Worm (Caenorhabditis elegans) whole organism, L3 larva: ENCODE measurements around the gene clec-225.

Source experiments
- R02D3.7 ChIP-seq: fragments of 150-350 bp; optimal IDR thresholded peaks from 2 replicates; lab custom pipeline; 2014; ENCODE audit warnings: missing biosample characterization, missing genetic modification characterization
- aly-2 ChIP-seq: fragments of 150-350 bp; optimal IDR thresholded peaks from 2 replicates; lab custom pipeline; 2014; ENCODE audit warnings: missing biosample characterization, missing genetic modification characterization
- nfya-1 ChIP-seq: sonication (generic microtip); optimal IDR thresholded peaks from 2 replicates; lab custom pipeline; 2017; ENCODE audit warnings: missing genetic modification characterization, mild to moderate bottlenecking, missing compliant biosample characterization, antibody characterized with exemption, moderate library complexity; ENCODE audit not compliant: insufficient read depth
- nhr-11 ChIP-seq: fragments of 150-350 bp; optimal IDR thresholded peaks from 2 replicates; lab custom pipeline; 2014; ENCODE audit warnings: missing biosample characterization, missing genetic modification characterization
- pqm-1 ChIP-seq: fragments of 150-350 bp; optimal IDR thresholded peaks from 2 replicates; lab custom pipeline; 2017; ENCODE audit warnings: missing biosample characterization, missing genetic modification characterization, inconsistent platforms

DNA sequence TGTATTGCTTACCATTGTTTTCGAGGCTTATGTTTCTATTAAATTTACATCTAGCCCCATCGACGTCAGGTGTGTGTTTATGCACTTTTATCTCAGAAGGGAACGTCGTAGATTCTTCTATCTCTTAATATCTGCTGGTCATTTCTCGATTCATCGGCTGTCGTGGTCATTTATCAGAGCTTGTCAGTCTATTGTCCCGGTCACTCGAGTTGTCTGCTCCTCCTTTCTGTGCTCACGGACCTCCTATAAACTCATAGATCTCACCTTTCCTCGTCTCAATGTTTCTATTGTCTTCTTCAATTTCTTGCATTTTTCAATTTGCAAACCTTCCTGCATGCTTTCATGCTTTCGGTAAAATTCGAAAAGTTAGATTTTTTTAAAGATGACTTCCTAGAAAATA is 19.5 kb upstream of the clec-225 start:
- TF ChIP-seq R02D3.7 (tag; lab: Kevin White, UChicago), result no peak
- TF ChIP-seq aly-2 (tag; lab: Kevin White, UChicago), result no peak
- TF ChIP-seq pqm-1 (tag; lab: Kevin White, UChicago), result no peak
- no peak for TF ChIP-seq nhr-11 (tag; lab: Kevin White, UChicago)
- no peak for TF ChIP-seq nfya-1
